Worm (Caenorhabditis elegans): ENCODE results near the gene wdr-54.

The wdr-54 gene

ce11 chrX:845443-845842 lies 16.7 kb downstream of the wdr-54 start:
- TF ChIP-seq F13C5.2 (tag; optimal IDR thresholded peaks at IDR 0.05) (no peak), B0310.2 (tag; optimal IDR thresholded peaks at IDR 0.05) (no peak), hmbx-1 (tag; optimal IDR thresholded peaks at IDR 0.05) (no peak), flt-1 (GFP tag; IDR thresholded peaks at IDR 0.05) (no peak), ceh-13 (GFP tag; optimal IDR thresholded peaks at IDR 0.05) (no peak), hnd-1 (tag; optimal IDR thresholded peaks at IDR 0.05) (no peak), aly-1 (tag; optimal IDR thresholded peaks at IDR 0.05) (no peak), scrt-1 (GFP tag; IDR thresholded peaks at IDR 0.05) (no peak), tra-4 (tag; optimal IDR thresholded peaks at IDR 0.05) (no peak), sea-1 (GFP tag; conservative IDR thresholded peaks at IDR 0.05) (no peak), hmg-4 (GFP tag; optimal IDR thresholded peaks at IDR 0.05) (no peak), tbx-11 (GFP tag; IDR thresholded peaks at IDR 0.05) (no peak), tbx-37 (GFP tag; conservative IDR thresholded peaks at IDR 0.05) (no peak), ceh-36 (tag; optimal IDR thresholded peaks at IDR 0.05) (no peak), ets-7 (tag; optimal IDR thresholded peaks at IDR 0.05) (no peak), ama-1 (optimal IDR thresholded peaks at IDR 0.05) (no peak), pes-1 (GFP tag; IDR thresholded peaks at IDR 0.05) (no peak)

ce11 chrX:851421-851820 lies 22.7 kb downstream of the wdr-54 start, which contains the start of gene igcm-1:
Gene igcm-1, minus strand, starts transcription at chrX:851521.
- no peak for TF ChIP-seq hmg-4 (GFP tag; optimal IDR thresholded peaks at IDR 0.05)
- TF ChIP-seq tbx-37 (GFP tag; conservative IDR thresholded peaks at IDR 0.05) = no peak
- no peak for TF ChIP-seq ceh-13 (GFP tag; optimal IDR thresholded peaks at IDR 0.05)
- no peak for TF ChIP-seq pes-1 (GFP tag; IDR thresholded peaks at IDR 0.05)
- TF ChIP-seq ama-1 (optimal IDR thresholded peaks at IDR 0.05) = no peak
- TF ChIP-seq ets-7 (tag; optimal IDR thresholded peaks at IDR 0.05) = no peak
- no peak for TF ChIP-seq hmbx-1 (tag; optimal IDR thresholded peaks at IDR 0.05)
- TF ChIP-seq tbx-11 (GFP tag; IDR thresholded peaks at IDR 0.05) = no peak
- no peak for TF ChIP-seq F13C5.2 (tag; optimal IDR thresholded peaks at IDR 0.05)
- TF ChIP-seq sea-1 (GFP tag; conservative IDR thresholded peaks at IDR 0.05) = no peak
- no peak for TF ChIP-seq B0310.2 (tag; optimal IDR thresholded peaks at IDR 0.05)
- no peak for TF ChIP-seq hnd-1 (tag; optimal IDR thresholded peaks at IDR 0.05)
- no peak for TF ChIP-seq tra-4 (tag; optimal IDR thresholded peaks at IDR 0.05)
- TF ChIP-seq ceh-36 (tag; optimal IDR thresholded peaks at IDR 0.05) = no peak

ce11 chrX:852739-853268 lies 24.1 kb downstream of the wdr-54 start:
- no peak for TF ChIP-seq flt-1 (GFP tag; IDR thresholded peaks at IDR 0.05)
- peak; percentile 60 for TF ChIP-seq hmg-4 (GFP tag; optimal IDR thresholded peaks at IDR 0.05)
- TF ChIP-seq scrt-1 (GFP tag; IDR thresholded peaks at IDR 0.05) = 0 out of 2 replicates have a peak, but pooled peaks have one; percentile 16

ce11 chrX:853604-854003 lies 24.9 kb downstream of the wdr-54 start:
- TF ChIP-seq ceh-36 (tag; optimal IDR thresholded peaks at IDR 0.05) (peak; percentile 36), scrt-1 (GFP tag; IDR thresholded peaks at IDR 0.05) (no peak)

- TF ChIP-seq ceh-36 (tag; optimal IDR thresholded peaks at IDR 0.05) = no peak
- no peak for TF ChIP-seq scrt-1 (GFP tag; IDR thresholded peaks at IDR 0.05)
- TF ChIP-seq ama-1 (optimal IDR thresholded peaks at IDR 0.05) = no peak
- TF ChIP-seq tbx-37 (GFP tag; conservative IDR thresholded peaks at IDR 0.05) = no peak
- no peak for TF ChIP-seq hmbx-1 (tag; optimal IDR thresholded peaks at IDR 0.05)
- no peak for TF ChIP-seq tbx-11 (GFP tag; IDR thresholded peaks at IDR 0.05)
- TF ChIP-seq ceh-13 (GFP tag; optimal IDR thresholded peaks at IDR 0.05) = no peak
- no peak for TF ChIP-seq hmg-4 (GFP tag; optimal IDR thresholded peaks at IDR 0.05)
- no peak for TF ChIP-seq hnd-1 (tag; optimal IDR thresholded peaks at IDR 0.05)
- no peak for TF ChIP-seq B0310.2 (tag; optimal IDR thresholded peaks at IDR 0.05)
- TF ChIP-seq F13C5.2 (tag; optimal IDR thresholded peaks at IDR 0.05) = no peak
Observed at ce11 chrX:857658-858057, 29.0 kb downstream of the wdr-54 start.

- peak; percentile 31 for TF ChIP-seq F13C5.2 (tag; optimal IDR thresholded peaks at IDR 0.05)
- no peak for TF ChIP-seq ets-7 (tag; optimal IDR thresholded peaks at IDR 0.05)
Observed at ce11 chrX:859401-859800, 30.7 kb downstream of the wdr-54 start, which contains the start of gene F56F10.2. Gene F56F10.2, plus strand, starts transcription at chrX:859615.

ce11 chrX:861378-861777 lies 32.7 kb downstream of the wdr-54 start:
- TF ChIP-seq ama-1 (optimal IDR thresholded peaks at IDR 0.05) (no peak), ceh-36 (tag; optimal IDR thresholded peaks at IDR 0.05) (no peak), tbx-37 (GFP tag; conservative IDR thresholded peaks at IDR 0.05) (no peak), hmg-4 (GFP tag; optimal IDR thresholded peaks at IDR 0.05) (no peak), aly-1 (tag; optimal IDR thresholded peaks at IDR 0.05) (no peak), tra-4 (tag; optimal IDR thresholded peaks at IDR 0.05) (no peak), pes-1 (GFP tag; IDR thresholded peaks at IDR 0.05) (no peak), scrt-1 (GFP tag; IDR thresholded peaks at IDR 0.05) (no peak), ets-7 (tag; optimal IDR thresholded peaks at IDR 0.05) (no peak), hnd-1 (tag; optimal IDR thresholded peaks at IDR 0.05) (no peak), sea-1 (GFP tag; conservative IDR thresholded peaks at IDR 0.05) (no peak), flt-1 (GFP tag; IDR thresholded peaks at IDR 0.05) (no peak), F13C5.2 (tag; optimal IDR thresholded peaks at IDR 0.05) (no peak), hmbx-1 (tag; optimal IDR thresholded peaks at IDR 0.05) (no peak), tbx-11 (GFP tag; IDR thresholded peaks at IDR 0.05) (no peak)

ce11 chrX:863478-863877 lies 34.8 kb downstream of the wdr-54 start, which contains the start of gene cdo-1:
Gene cdo-1, minus strand, starts transcription at chrX:863578.
- TF ChIP-seq ama-1 (optimal IDR thresholded peaks at IDR 0.05) (no peak), sea-1 (GFP tag; conservative IDR thresholded peaks at IDR 0.05) (no peak), F13C5.2 (tag; optimal IDR thresholded peaks at IDR 0.05) (no peak), tbx-11 (GFP tag; IDR thresholded peaks at IDR 0.05) (no peak), pes-1 (GFP tag; IDR thresholded peaks at IDR 0.05) (no peak), flt-1 (GFP tag; IDR thresholded peaks at IDR 0.05) (no peak), B0310.2 (tag; optimal IDR thresholded peaks at IDR 0.05) (no peak), hmbx-1 (tag; optimal IDR thresholded peaks at IDR 0.05) (no peak), aly-1 (tag; optimal IDR thresholded peaks at IDR 0.05) (no peak), tbx-37 (GFP tag; conservative IDR thresholded peaks at IDR 0.05) (no peak), ceh-36 (tag; optimal IDR thresholded peaks at IDR 0.05) (no peak), scrt-1 (GFP tag; IDR thresholded peaks at IDR 0.05) (no peak), hmg-4 (GFP tag; optimal IDR thresholded peaks at IDR 0.05) (no peak), hnd-1 (tag; optimal IDR thresholded peaks at IDR 0.05) (no peak), ceh-13 (GFP tag; optimal IDR thresholded peaks at IDR 0.05) (no peak), ets-7 (tag; optimal IDR thresholded peaks at IDR 0.05) (no peak), tra-4 (tag; optimal IDR thresholded peaks at IDR 0.05) (no peak)
